Worm (Caenorhabditis elegans) whole organism, young adult: Measurements from ENCODE around the gene mdt-28.

ENCODE experiments used
- B0336.3 ChIP-seq: fragments of 200-800 bp; sonication (Bioruptor generic); IDR thresholded peaks from 2 replicates; pipeline ENCODE4 v1.3.6; 2022; ENCODE audit warnings: missing genetic modification characterization, missing compliant biosample characterization
- K11D2.4 ChIP-seq: fragments of 200-800 bp; sonication (Bioruptor generic); IDR thresholded peaks from 2 replicates; pipeline ENCODE4 v1.3.6; 2022; ENCODE audit warnings: missing genetic modification reagents, missing genetic modification characterization, missing compliant biosample characterization
- Y79H2A.3 ChIP-seq: fragments of 200-800 bp; sonication (Bioruptor generic); conservative IDR thresholded peaks from 2 replicates; pipeline ENCODE4 v1.3.6; 2022; ENCODE audit warnings: missing genetic modification reagents, missing genetic modification characterization, missing compliant biosample characterization
- athp-1 ChIP-seq: sonication (generic microtip); optimal IDR thresholded peaks from 2 replicates; lab custom pipeline; 2017; ENCODE audit warnings: mild to moderate bottlenecking, missing genetic modification characterization, missing compliant biosample characterization
- attf-5 ChIP-seq: fragments of 200-800 bp; sonication (Bioruptor generic); optimal IDR thresholded peaks from 2 replicates; lab custom pipeline; 2018; ENCODE audit warnings: mild to moderate bottlenecking, missing genetic modification characterization, missing compliant biosample characterization
- lin-40 ChIP-seq: sonication (generic microtip); optimal IDR thresholded peaks from 2 replicates; lab custom pipeline; 2016; ENCODE audit warnings: missing genetic modification characterization, mild to moderate bottlenecking, missing compliant biosample characterization, missing genotype, missing genetic modification reagents
- nfya-2 ChIP-seq: fragments of 200-800 bp; sonication (Bioruptor generic); IDR thresholded peaks from 2 replicates; pipeline ENCODE4 v1.3.6; 2022; ENCODE audit warnings: missing genetic modification reagents, missing genetic modification characterization, missing compliant biosample characterization

DNA sequence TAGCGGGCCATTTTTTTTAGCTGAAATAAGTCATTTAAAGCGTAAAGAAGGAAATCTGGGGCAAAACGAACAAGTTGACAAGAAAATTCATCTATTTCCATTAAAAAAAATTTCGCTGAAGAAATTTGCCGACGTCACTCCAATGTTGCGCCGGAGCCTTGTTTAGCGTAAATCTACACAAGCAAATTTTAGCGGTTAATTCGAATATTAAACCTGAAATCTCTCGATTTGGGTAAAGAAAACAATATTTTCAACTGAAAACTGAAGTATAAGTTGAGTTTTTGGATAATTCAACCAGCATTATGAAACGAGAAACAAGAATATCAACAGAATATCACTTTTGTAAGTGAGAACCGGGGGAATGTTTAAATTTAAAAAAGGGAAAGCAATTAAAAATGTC is 3.2 kb upstream of the mdt-28 start, which contains the start of gene F28F8.9:
- TF ChIP-seq nfya-2 (GFP tag; lab: Robert Waterston, UW) (no peak), attf-5 (GFP tag; lab: Kevin White, UChicago) (peak; percentile 11), K11D2.4 (GFP tag; lab: Robert Waterston, UW) (no peak), lin-40 (no peak), Y79H2A.3 (GFP tag; lab: Robert Waterston, UW) (no peak), athp-1 (tag; lab: Kevin White, UChicago) (no peak), B0336.3 (GFP tag; lab: Robert Waterston, UW) (no peak)
